Fruit fly (Drosophila melanogaster): ENCODE data around the gene Atg3.
A peak's percentile ranks its signal among the peaks of the same experiment; 100 is the strongest.

The Atg3 gene

dm6 chr3L:18768788-18769707 is 20.6 kb downstream of the Atg3 start (continued):
- TF ChIP-seq disco-r (GFP tag; optimal IDR thresholded peaks at IDR 0.05) (peak; percentile 2), CG4404 (GFP tag; IDR thresholded peaks at IDR 0.05) (no peak), CG14860 (GFP tag; IDR thresholded peaks at IDR 0.05; ENCODE audit: partially characterized antibody) (no peak), pzg (GFP tag; optimal IDR thresholded peaks at IDR 0.05) (no peak), unc-4 (GFP tag; IDR thresholded peaks at IDR 0.05; ENCODE audit: partially characterized antibody) (no peak), pros (GFP tag; optimal IDR thresholded peaks at IDR 0.05) (no peak), CG9609 (GFP tag; optimal IDR thresholded peaks at IDR 0.05) (peak; percentile 33), Poxn (GFP tag; IDR thresholded peaks at IDR 0.05) (no peak), zf30C (GFP tag; optimal IDR thresholded peaks at IDR 0.05) (no peak), CG13775 (GFP tag; optimal IDR thresholded peaks at IDR 0.05) (peak; percentile 39), crc (GFP tag; optimal IDR thresholded peaks at IDR 0.05) (peak; percentile 12), sd (tag; optimal IDR thresholded peaks at IDR 0.05) (peak; percentile 30), CG2875 (GFP tag; optimal IDR thresholded peaks at IDR 0.05) (no peak), CoRest (tag; optimal IDR thresholded peaks at IDR 0.05) (peak; percentile 81), ato (GFP tag; IDR thresholded peaks at IDR 0.05; ENCODE audit: partially characterized antibody) (no peak), zfh2 (GFP tag; optimal IDR thresholded peaks at IDR 0.05) (peak; percentile 23), CG4854 (GFP tag; optimal IDR thresholded peaks at IDR 0.05) (peak; percentile 29), CG12219 (GFP tag; optimal IDR thresholded peaks at IDR 0.05) (peak; percentile 55), CG14441 (GFP tag; IDR thresholded peaks at IDR 0.05) (peak; percentile 79), Ets97D (GFP tag; optimal IDR thresholded peaks at IDR 0.05) (no peak), CG11695 (GFP tag; IDR thresholded peaks at IDR 0.05) (peak; percentile 85), dati (GFP tag; IDR thresholded peaks at IDR 0.05) (no peak), CTCF (GFP tag; optimal IDR thresholded peaks at IDR 0.05) (no peak), CG11398 (GFP tag; optimal IDR thresholded peaks at IDR 0.05) (peak; percentile 49), inv (GFP tag; IDR thresholded peaks at IDR 0.05; ENCODE audit: partially characterized antibody) (0 out of 2 replicates have a peak, but pooled peaks have one; percentile 7), CG6813 (GFP tag; optimal IDR thresholded peaks at IDR 0.05) (no peak), CG10431 (GFP tag; optimal IDR thresholded peaks at IDR 0.05) (no peak), CG8281 (tag; optimal IDR thresholded peaks at IDR 0.05) (no peak), CG17829 (tag; optimal IDR thresholded peaks at IDR 0.05) (peak; percentile 53), h (optimal IDR thresholded peaks at IDR 0.05) (no peak), CG9876 (GFP tag; optimal IDR thresholded peaks at IDR 0.05) (no peak), CG18476 (GFP tag; optimal IDR thresholded peaks at IDR 0.05) (peak; percentile 71), salm (tag; optimal IDR thresholded peaks at IDR 0.05) (peak; percentile 57), CG4730 (GFP tag; IDR thresholded peaks at IDR 0.05) (no peak), tio (GFP tag; optimal IDR thresholded peaks at IDR 0.05) (peak; percentile 71), odd (GFP tag; optimal IDR thresholded peaks at IDR 0.05) (peak; percentile 73), vfl (GFP tag; optimal IDR thresholded peaks at IDR 0.05) (peak; percentile 50), CG1233 (GFP tag; optimal IDR thresholded peaks at IDR 0.05) (peak; percentile 78), zen (tag; optimal IDR thresholded peaks at IDR 0.05) (no peak), BtbVII (GFP tag; optimal IDR thresholded peaks at IDR 0.05) (peak; percentile 62), Sry-β (GFP tag; optimal IDR thresholded peaks at IDR 0.05) (no peak), NFAT (GFP tag; IDR thresholded peaks at IDR 0.05) (peak; percentile 8; the same call in 1 of the 2 replicates), sob (GFP tag; IDR thresholded peaks at IDR 0.05) (peak; percentile 77), Antp (GFP tag; optimal IDR thresholded peaks at IDR 0.05) (peak; percentile 55), slou (GFP tag; optimal IDR thresholded peaks at IDR 0.05) (peak; percentile 30), CG1647 (GFP tag; optimal IDR thresholded peaks at IDR 0.05) (no peak), hbn (GFP tag; IDR thresholded peaks at IDR 0.05; ENCODE audit: partially characterized antibody) (no peak), lov (optimal IDR thresholded peaks at IDR 0.05) (no peak), lov (GFP tag; IDR thresholded peaks at IDR 0.05) (no peak), seq (GFP tag; IDR thresholded peaks at IDR 0.05) (peak; percentile 84)

Data from whole organism, embryonic.